Fruit fly (Drosophila melanogaster): ENCODE measurements around the gene CG6833.

CG6833 gene

DNA sequence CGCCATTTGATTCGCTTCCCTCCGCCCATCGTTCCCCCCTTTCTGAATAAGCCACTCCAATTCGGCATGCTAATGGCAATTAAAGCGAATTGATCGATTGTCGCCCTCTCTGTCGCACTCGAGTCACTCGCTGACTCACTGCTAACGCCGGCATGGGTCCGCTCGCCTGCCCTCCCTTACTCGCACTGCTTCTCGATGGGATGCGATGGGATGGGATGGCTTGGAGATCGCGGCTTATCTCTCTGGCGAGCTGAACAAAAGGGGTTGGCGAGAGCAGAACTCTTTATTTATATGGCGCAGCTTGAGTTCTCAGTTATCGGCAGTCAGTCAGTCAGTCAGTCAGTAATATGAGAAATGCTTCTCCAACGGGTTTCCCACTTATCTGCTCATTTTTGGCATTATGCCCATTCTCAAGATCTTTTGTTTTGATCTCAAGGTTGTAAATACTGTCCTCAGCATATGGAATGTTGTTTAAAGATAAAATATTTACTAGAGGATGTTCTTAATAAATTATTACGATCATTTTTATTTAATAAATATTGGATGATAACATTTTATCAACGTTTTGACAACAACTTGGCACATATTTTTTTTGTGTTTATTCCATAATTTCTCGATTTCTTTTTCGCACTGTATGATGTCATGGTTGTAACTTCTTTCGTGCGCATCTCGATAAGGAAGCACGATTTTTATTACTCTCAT is 5.0 kb downstream of the CG6833 start (continued):
- TF ChIP-seq CG6854 (GFP tag; optimal IDR thresholded peaks at IDR 0.05) (no peak), Eip78C (GFP tag) (peak; percentile 80), dsx (GFP tag; optimal IDR thresholded peaks at IDR 0.05; ENCODE audit: poor library complexity, severe bottlenecking) (no peak), CG16779 (tag; optimal IDR thresholded peaks at IDR 0.05) (no peak), Smox (GFP tag; optimal IDR thresholded peaks at IDR 0.05) (peak; percentile 44), Gug (GFP tag; IDR thresholded peaks at IDR 0.05) (no peak), Eip75B (GFP tag; optimal IDR thresholded peaks at IDR 0.05) (no peak), Hr38 (GFP tag; optimal IDR thresholded peaks at IDR 0.05) (no peak), vri (GFP tag; optimal IDR thresholded peaks at IDR 0.05) (no peak), Ets96B (tag; optimal IDR thresholded peaks at IDR 0.05) (no peak), topi (GFP tag; optimal IDR thresholded peaks at IDR 0.05) (peak; percentile 30), Blimp-1 (GFP tag; optimal IDR thresholded peaks at IDR 0.05) (no peak), salr (GFP tag; optimal IDR thresholded peaks at IDR 0.05) (no peak), CG11294 (GFP tag; IDR thresholded peaks at IDR 0.05) (no peak), CG31627 (GFP tag; optimal IDR thresholded peaks at IDR 0.05) (peak; percentile 0), ss (GFP tag; optimal IDR thresholded peaks at IDR 0.05) (no peak), esn (GFP tag; optimal IDR thresholded peaks at IDR 0.05) (peak; percentile 34), CG10669 (GFP tag; optimal IDR thresholded peaks at IDR 0.05) (no peak), net (GFP tag; optimal IDR thresholded peaks at IDR 0.05) (no peak), CG3919 (GFP tag; optimal IDR thresholded peaks at IDR 0.05) (no peak), CG32006 (GFP tag; optimal IDR thresholded peaks at IDR 0.05) (no peak)

DNA sequence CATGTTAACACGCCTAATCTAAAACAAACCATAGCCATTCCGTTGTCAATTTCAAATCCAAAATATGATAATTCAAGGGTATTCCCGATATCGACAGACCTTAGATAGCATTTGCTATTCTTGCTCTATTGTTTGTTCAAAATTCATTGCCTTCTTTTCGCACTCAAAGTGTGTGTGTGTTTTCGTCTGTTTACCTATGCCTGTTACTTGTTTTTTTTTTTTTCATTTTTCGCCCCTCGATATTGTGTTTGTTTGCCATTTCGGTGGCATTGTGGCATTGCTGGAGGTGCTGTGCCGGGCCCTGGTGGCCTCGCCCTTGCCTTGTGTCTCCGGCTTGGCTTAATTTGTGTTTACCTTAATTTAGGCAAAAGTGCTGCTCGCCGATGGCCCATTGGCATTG is 5.8 kb downstream of the CG6833 start:
- no peak for TF ChIP-seq Ets21C (GFP tag; optimal IDR thresholded peaks at IDR 0.05)
- no peak for TF ChIP-seq pdm3 (GFP tag; optimal IDR thresholded peaks at IDR 0.05)
- no peak for TF ChIP-seq spab (GFP tag; optimal IDR thresholded peaks at IDR 0.05)
- TF ChIP-seq fkh (GFP tag; optimal IDR thresholded peaks at IDR 0.05) = peak; percentile 74
- no peak for TF ChIP-seq Sox102F (GFP tag; optimal IDR thresholded peaks at IDR 0.05)
- TF ChIP-seq Sox15 (GFP tag; optimal IDR thresholded peaks at IDR 0.05) = no peak

DNA sequence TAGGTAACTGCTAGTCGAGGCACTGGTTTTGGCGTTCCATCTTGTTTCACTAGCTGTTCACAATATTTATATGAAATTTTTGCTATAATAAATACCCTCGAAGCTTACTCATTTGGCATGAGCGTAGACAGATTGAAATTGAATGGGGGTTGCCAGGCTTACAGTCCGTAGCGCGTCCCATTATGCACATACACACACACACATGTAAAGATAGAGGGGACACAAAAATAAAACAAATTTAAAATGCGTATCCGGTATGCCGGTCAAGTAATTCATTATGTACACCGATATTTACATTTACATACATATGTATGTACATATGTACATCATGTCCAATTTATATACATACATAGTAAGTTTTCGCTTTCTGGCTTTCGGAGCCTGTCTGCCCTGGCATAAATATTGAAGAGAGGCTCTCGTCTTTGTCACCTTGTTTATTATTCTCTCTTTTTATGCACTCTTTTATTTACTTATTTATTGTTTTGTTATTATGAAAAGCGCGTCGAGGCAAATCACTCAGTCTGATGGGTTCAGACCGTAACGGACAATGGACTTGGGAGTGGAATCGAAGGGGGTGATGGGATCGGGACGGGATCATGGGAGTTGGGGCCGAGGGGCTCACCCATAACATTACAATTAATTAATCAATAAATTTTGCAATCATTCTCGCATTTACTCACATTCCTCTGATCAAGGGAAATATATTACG is 8.4 kb downstream of the CG6833 start:
- TF ChIP-seq Hr4 (GFP tag; optimal IDR thresholded peaks at IDR 0.05) (no peak), CG31627 (GFP tag; optimal IDR thresholded peaks at IDR 0.05) (peak; percentile 39), Eip75B (GFP tag; optimal IDR thresholded peaks at IDR 0.05) (peak; percentile 28), CG16779 (tag; optimal IDR thresholded peaks at IDR 0.05) (no peak), CG6808 (GFP tag; optimal IDR thresholded peaks at IDR 0.05) (peak; percentile 54), eg (GFP tag; IDR thresholded peaks at IDR 0.05) (peak; percentile 52; the same call in 2 of the 3 replicates), CG11294 (GFP tag; IDR thresholded peaks at IDR 0.05) (no peak), fd59A (GFP tag; optimal IDR thresholded peaks at IDR 0.05) (no peak), CG7368 (GFP tag; optimal IDR thresholded peaks at IDR 0.05) (peak; percentile 18), CG8119 (GFP tag; IDR thresholded peaks at IDR 0.05) (no peak), Smox (GFP tag; optimal IDR thresholded peaks at IDR 0.05) (no peak), CG8319 (GFP tag; optimal IDR thresholded peaks at IDR 0.05) (peak; percentile 5), Hr38 (GFP tag; optimal IDR thresholded peaks at IDR 0.05) (no peak), CG3032 (tag; optimal IDR thresholded peaks at IDR 0.05) (peak; percentile 20), Ets21C (GFP tag; optimal IDR thresholded peaks at IDR 0.05) (no peak), Blimp-1 (GFP tag; optimal IDR thresholded peaks at IDR 0.05) (no peak), CG1621 (tag; optimal IDR thresholded peaks at IDR 0.05) (no peak), CG6854 (GFP tag; optimal IDR thresholded peaks at IDR 0.05) (peak; percentile 49), vri (GFP tag; optimal IDR thresholded peaks at IDR 0.05) (no peak), esn (GFP tag; optimal IDR thresholded peaks at IDR 0.05) (peak; percentile 53), ss (GFP tag; optimal IDR thresholded peaks at IDR 0.05) (peak; percentile 58 to 80), CG6792 (GFP tag; optimal IDR thresholded peaks at IDR 0.05) (no peak), Gug (GFP tag; IDR thresholded peaks at IDR 0.05) (peak; percentile 25; the same call in 1 of the 2 replicates), lz (GFP tag; optimal IDR thresholded peaks at IDR 0.05) (peak; percentile 36), svp (GFP tag) (peak; percentile 98), CG4318 (GFP tag; optimal IDR thresholded peaks at IDR 0.05) (no peak), CG10631 (GFP tag; optimal IDR thresholded peaks at IDR 0.05) (peak; percentile 17), salr (GFP tag; optimal IDR thresholded peaks at IDR 0.05) (no peak), Met (GFP tag; optimal IDR thresholded peaks at IDR 0.05) (peak; percentile 54), CG32006 (GFP tag; optimal IDR thresholded peaks at IDR 0.05) (peak; percentile 39), CG11902 (GFP tag; optimal IDR thresholded peaks at IDR 0.05) (no peak), net (GFP tag; optimal IDR thresholded peaks at IDR 0.05) (peak; percentile 50), spab (GFP tag; optimal IDR thresholded peaks at IDR 0.05) (peak; percentile 8)
